Worm (Caenorhabditis elegans) whole organism, L4 larva: ENCODE data around the gene T05H4.15.

ENCODE experiments used
- ZK337.2 ChIP-seq: fragments of 200-800 bp; sonication (Bioruptor generic); IDR thresholded peaks from 2 replicates; pipeline ENCODE4 v1.3.6; 2022; ENCODE audit warnings: missing genetic modification reagents, missing genetic modification characterization, missing compliant biosample characterization
- fos-1 ChIP-seq: fragments of 150-350 bp; optimal IDR thresholded peaks from 2 replicates; lab custom pipeline; 2014; ENCODE audit warnings: missing biosample characterization, missing genetic modification characterization
- php-3 ChIP-seq: fragments of 200-800 bp; sonication (Bioruptor generic); IDR thresholded peaks from 2 replicates; pipeline ENCODE4 v1.3.6; 2022; ENCODE audit warnings: missing genetic modification reagents, missing genetic modification characterization, missing compliant biosample characterization
- zag-1 ChIP-seq: fragments of 150-350 bp; optimal IDR thresholded peaks from 2 replicates; lab custom pipeline; 2014; ENCODE audit warnings: missing biosample characterization, missing genetic modification characterization

DNA sequence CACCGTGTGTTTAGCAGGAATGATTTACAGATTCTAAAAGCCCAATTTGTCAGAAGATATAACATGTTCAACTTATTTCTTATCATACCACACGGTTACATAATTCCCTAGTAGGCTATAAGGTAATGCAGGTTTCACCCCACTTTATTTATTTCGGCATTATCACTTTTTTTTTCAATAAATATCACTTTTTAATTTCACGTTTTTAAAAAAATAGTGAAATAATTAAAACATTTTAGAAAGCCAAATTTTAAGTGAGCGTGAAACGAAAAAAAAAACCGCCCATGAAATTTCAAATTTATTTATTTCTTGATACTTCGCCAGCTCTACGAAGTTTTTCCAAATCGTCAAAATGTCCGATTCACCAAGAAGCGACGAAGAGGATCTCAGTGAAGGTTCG is 6.8 kb upstream of the T05H4.15 start, which contains the start of gene fbxa-196:
- no peak for TF ChIP-seq zag-1 (tag; lab: Kevin White, UChicago)
- TF ChIP-seq php-3 = no peak
- no peak for TF ChIP-seq ZK337.2 (GFP tag; lab: Robert Waterston, UW)
- no peak for TF ChIP-seq fos-1
